Fruit fly (Drosophila melanogaster) whole organism, embryonic: ENCODE measurements around the gene Spn88Eb.
A peak's percentile ranks its signal among the peaks of the same experiment; 100 is the strongest.

Source experiments
- Aef1 ChIP-seq: fragments of 200-800 bp; sonication (Bioruptor generic); IDR thresholded peaks from 3 replicates; pipeline ENCODE4 v1.3.6; 2022; ENCODE audit warnings: missing biosample characterization, missing genetic modification characterization
- Asciz ChIP-seq: fragments of 200-800 bp; sonication (Bioruptor generic); optimal IDR thresholded peaks from 2 replicates; lab custom pipeline; 2017; ENCODE audit warnings: missing biosample characterization, mild to moderate bottlenecking, missing genetic modification characterization, missing genetic modification reagents
- BEAF-32 ChIP-seq: fragments of 200-800 bp; sonication (Bioruptor generic); optimal IDR thresholded peaks from 3 replicates; lab custom pipeline; 2017; ENCODE audit warnings: missing biosample characterization, missing genetic modification characterization, mild to moderate bottlenecking, moderate library complexity, missing genetic modification reagents
- CG11695 ChIP-seq: fragments of 200-800 bp; sonication (Bioruptor generic); IDR thresholded peaks from 3 replicates; pipeline ENCODE4 v1.3.6; 2022; ENCODE audit warnings: missing biosample characterization, missing genetic modification characterization
- CG11696 ChIP-seq: fragments of 200-800 bp; sonication (Bioruptor generic); IDR thresholded peaks from 2 replicates; pipeline ENCODE4 v1.3.6; 2022; ENCODE audit warnings: missing biosample characterization, missing genetic modification characterization
- CG12219 ChIP-seq: fragments of 200-800 bp; sonication (Bioruptor generic); optimal IDR thresholded peaks from 3 replicates; lab custom pipeline; 2018; ENCODE audit warnings: missing biosample characterization, mild to moderate bottlenecking, missing genetic modification characterization
- CG12391 ChIP-seq: fragments of 200-800 bp; sonication (Bioruptor generic); optimal IDR thresholded peaks from 3 replicates; lab custom pipeline; 2018; ENCODE audit warnings: missing biosample characterization, mild to moderate bottlenecking, missing genetic modification characterization, moderate library complexity
- CG12942 ChIP-seq: fragments of 200-800 bp; sonication (Bioruptor generic); optimal IDR thresholded peaks from 3 replicates; lab custom pipeline; 2016; ENCODE audit warnings: missing biosample characterization, missing genetic modification characterization
- CG1529 ChIP-seq: fragments of 200-800 bp; sonication (Bioruptor generic); optimal IDR thresholded peaks from 3 replicates; lab custom pipeline; 2018; ENCODE audit warnings: missing biosample characterization, missing genetic modification characterization
- CG1602 ChIP-seq: fragments of 200-800 bp; sonication (Bioruptor generic); optimal IDR thresholded peaks from 3 replicates; lab custom pipeline; 2016; ENCODE audit warnings: missing biosample characterization, missing genetic modification characterization
- CG16813 ChIP-seq: fragments of 200-800 bp; sonication (Bioruptor generic); IDR thresholded peaks from 3 replicates; pipeline ENCODE4 v1.3.6; 2022; ENCODE audit warnings: missing biosample characterization, missing genetic modification characterization; ENCODE audit not compliant: partially characterized antibody
- CG17385 ChIP-seq: fragments of 200-800 bp; sonication (Bioruptor generic); optimal IDR thresholded peaks from 3 replicates; lab custom pipeline; 2018; ENCODE audit warnings: missing biosample characterization, mild to moderate bottlenecking, missing genetic modification characterization
- CG18011 ChIP-seq: fragments of 200-800 bp; sonication (Bioruptor generic); optimal IDR thresholded peaks from 2 replicates; lab custom pipeline; 2017; ENCODE audit warnings: missing biosample characterization, missing genetic modification characterization, mild to moderate bottlenecking, moderate library complexity, missing genotype
- CG32767 ChIP-seq: fragments of 200-800 bp; sonication (Bioruptor generic); IDR thresholded peaks from 2 replicates; pipeline ENCODE4 v1.3.6; 2022; ENCODE audit warnings: missing biosample characterization, missing genetic modification characterization
- CG32772 ChIP-seq: fragments of 200-800 bp; sonication (Bioruptor generic); IDR thresholded peaks from 2 replicates; pipeline ENCODE4 v1.3.6; 2022; ENCODE audit warnings: missing biosample characterization, missing genetic modification characterization
- CG4404 ChIP-seq: fragments of 200-800 bp; sonication (Bioruptor generic); IDR thresholded peaks from 2 replicates; pipeline ENCODE4 v1.3.6; 2022; ENCODE audit warnings: missing biosample characterization, missing genetic modification characterization
- CG4617 ChIP-seq: fragments of 200-800 bp; sonication (Bioruptor generic); optimal IDR thresholded peaks from 3 replicates; lab custom pipeline; 2016; ENCODE audit warnings: missing biosample characterization, missing genetic modification characterization, borderline replicate concordance
- CG6654 ChIP-seq: fragments of 200-800 bp; sonication (Bioruptor generic); optimal IDR thresholded peaks from 2 replicates; lab custom pipeline; 2017; ENCODE audit warnings: missing biosample characterization, mild to moderate bottlenecking, missing genetic modification characterization
- CG6791 ChIP-seq: fragments of 200-800 bp; sonication (Bioruptor generic); IDR thresholded peaks from 3 replicates; pipeline ENCODE4 v1.3.6; 2022; ENCODE audit warnings: missing biosample characterization, missing genetic modification characterization; ENCODE audit not compliant: partially characterized antibody
- CG7357 ChIP-seq: fragments of 200-800 bp; sonication (Bioruptor generic); IDR thresholded peaks from 3 replicates; pipeline ENCODE4 v1.3.6; 2022; ENCODE audit warnings: missing biosample characterization, missing genetic modification characterization
- CG7928 ChIP-seq: fragments of 200-800 bp; sonication (Bioruptor generic); optimal IDR thresholded peaks from 2 replicates; lab custom pipeline; 2017; ENCODE audit warnings: missing biosample characterization, mild to moderate bottlenecking, missing genetic modification characterization
- CG7987 ChIP-seq: fragments of 200-800 bp; sonication (Bioruptor generic); optimal IDR thresholded peaks from 2 replicates; lab custom pipeline; 2018; ENCODE audit warnings: missing biosample characterization, mild to moderate bottlenecking, missing genetic modification characterization, moderate library complexity
- CG8281 ChIP-seq: fragments of 200-800 bp; sonication (Bioruptor generic); optimal IDR thresholded peaks from 2 replicates; lab custom pipeline; 2018; ENCODE audit warnings: missing biosample characterization, mild to moderate bottlenecking, missing genetic modification characterization, moderate library complexity
- CG9727 ChIP-seq: fragments of 200-800 bp; sonication (Bioruptor generic); optimal IDR thresholded peaks from 3 replicates; lab custom pipeline; 2017; ENCODE audit warnings: missing biosample characterization, mild to moderate bottlenecking, missing genetic modification characterization
- Deaf1 ChIP-seq: fragments of 200-800 bp; optimal IDR thresholded peaks from 3 replicates; lab custom pipeline; 2019; ENCODE audit warnings: missing biosample characterization, mild to moderate bottlenecking, missing genetic modification characterization, moderate library complexity
- Dek ChIP-seq: fragments of 200-800 bp; sonication (Bioruptor generic); optimal IDR thresholded peaks from 3 replicates; lab custom pipeline; 2019; ENCODE audit warnings: missing biosample characterization, mild to moderate bottlenecking, missing genetic modification characterization, moderate library complexity
- Fer2 ChIP-seq: fragments of 200-800 bp; sonication (Bioruptor generic); optimal IDR thresholded peaks from 2 replicates; lab custom pipeline; 2018; ENCODE audit warnings: missing biosample characterization, mild to moderate bottlenecking, missing genetic modification characterization, moderate library complexity
- Fer3 ChIP-seq: fragments of 200-800 bp; sonication (Bioruptor generic); optimal IDR thresholded peaks from 2 replicates; lab custom pipeline; 2018; ENCODE audit warnings: missing biosample characterization, mild to moderate bottlenecking, missing genetic modification characterization, moderate library complexity
- GATAe ChIP-seq: fragments of 200-800 bp; sonication (Bioruptor generic); conservative IDR thresholded peaks from 2 replicates; pipeline ENCODE4 v1.3.6; 2022; ENCODE audit warnings: missing biosample characterization, missing genetic modification characterization
- Lhr ChIP-seq: fragments of 200-800 bp; sonication (Bioruptor generic); optimal IDR thresholded peaks from 3 replicates; lab custom pipeline; 2017; ENCODE audit warnings: mild to moderate bottlenecking, missing biosample characterization, missing genetic modification reagents, missing genetic modification characterization
- Mad ChIP-seq: fragments of 200-800 bp; sonication (Bioruptor generic); optimal IDR thresholded peaks from 2 replicates; lab custom pipeline; 2016; ENCODE audit warnings: missing biosample characterization, missing genetic modification characterization
- Nf-YC ChIP-seq: fragments of 200-800 bp; optimal IDR thresholded peaks from 3 replicates; lab custom pipeline; 2019; ENCODE audit warnings: missing biosample characterization, mild to moderate bottlenecking, missing genetic modification characterization, moderate library complexity
- Sox100B ChIP-seq: fragments of 200-800 bp; sonication (Bioruptor generic); optimal IDR thresholded peaks from 3 replicates; lab custom pipeline; 2018; ENCODE audit warnings: missing biosample characterization, mild to moderate bottlenecking, missing genetic modification characterization
- Spps ChIP-seq: fragments of 200-800 bp; sonication (Bioruptor generic); optimal IDR thresholded peaks from 2 replicates; lab custom pipeline; 2018; ENCODE audit warnings: missing biosample characterization, mild to moderate bottlenecking, missing genetic modification characterization
- ab ChIP-seq: fragments of 200-800 bp; sonication (Bioruptor generic); optimal IDR thresholded peaks from 2 replicates; lab custom pipeline; 2016; ENCODE audit warnings: missing biosample characterization, missing genetic modification characterization
- al ChIP-seq: fragments of 200-800 bp; sonication (Bioruptor generic); IDR thresholded peaks from 2 replicates; pipeline ENCODE4 v1.3.6; 2022; ENCODE audit warnings: missing biosample characterization, missing genetic modification characterization
- ara ChIP-seq: fragments of 200-800 bp; sonication (Bioruptor generic); IDR thresholded peaks from 2 replicates; pipeline ENCODE4 v1.3.6; 2022; ENCODE audit warnings: missing biosample characterization, missing genetic modification characterization
- bbx ChIP-seq: fragments of 200-800 bp; sonication (Bioruptor generic); IDR thresholded peaks from 2 replicates; pipeline ENCODE4 v1.3.6; 2022; ENCODE audit warnings: missing biosample characterization, missing genetic modification characterization; ENCODE audit not compliant: partially characterized antibody
- caup ChIP-seq: fragments of 200-800 bp; sonication (Bioruptor generic); optimal IDR thresholded peaks from 3 replicates; lab custom pipeline; 2017; ENCODE audit warnings: missing biosample characterization, mild to moderate bottlenecking, missing genetic modification characterization, moderate library complexity; ENCODE audit not compliant: severe bottlenecking
- crol ChIP-seq: fragments of 200-800 bp; sonication (Bioruptor generic); IDR thresholded peaks from 2 replicates; pipeline ENCODE4 v1.3.6; 2022; ENCODE audit warnings: missing biosample characterization, missing genetic modification characterization
- cwo ChIP-seq: fragments of 200-800 bp; sonication (Bioruptor generic); optimal IDR thresholded peaks from 3 replicates; lab custom pipeline; 2017; ENCODE audit warnings: missing biosample characterization, missing genetic modification characterization, mild to moderate bottlenecking, moderate library complexity, missing genetic modification reagents
- dimm ChIP-seq: fragments of 200-800 bp; sonication (Bioruptor generic); IDR thresholded peaks from 2 replicates; pipeline ENCODE4 v1.3.6; 2022; ENCODE audit warnings: missing biosample characterization, missing genetic modification characterization
- emc ChIP-seq: fragments of 200-800 bp; sonication (Bioruptor generic); optimal IDR thresholded peaks from 2 replicates; lab custom pipeline; 2016; ENCODE audit warnings: missing biosample characterization, missing genetic modification characterization
- ewg ChIP-seq: fragments of 200-800 bp; sonication (Bioruptor generic); optimal IDR thresholded peaks from 3 replicates; lab custom pipeline; 2017; ENCODE audit warnings: mild to moderate bottlenecking, missing biosample characterization, missing genetic modification reagents, missing genetic modification characterization
- her ChIP-seq: fragments of 200-800 bp; sonication (Bioruptor generic); optimal IDR thresholded peaks from 2 replicates; lab custom pipeline; 2016; ENCODE audit warnings: missing biosample characterization, missing genetic modification characterization
- mam ChIP-seq: fragments of 200-800 bp; sonication (Bioruptor generic); optimal IDR thresholded peaks from 3 replicates; lab custom pipeline; 2016; ENCODE audit warnings: missing biosample characterization, missing genetic modification characterization
- row ChIP-seq: fragments of 200-800 bp; sonication (Bioruptor generic); IDR thresholded peaks from 3 replicates; pipeline ENCODE4 v1.3.6; 2022; ENCODE audit warnings: missing biosample characterization, missing genetic modification characterization
- sim ChIP-seq: fragments of 200-800 bp; sonication (Bioruptor generic); IDR thresholded peaks from 2 replicates; pipeline ENCODE4 v1.3.6; 2022; ENCODE audit warnings: missing biosample characterization, missing genetic modification characterization
- sob ChIP-seq: fragments of 200-800 bp; sonication (Bioruptor generic); IDR thresholded peaks from 2 replicates; pipeline ENCODE4 v1.3.6; 2022; ENCODE audit warnings: missing biosample characterization, missing genetic modification characterization

Spn88Eb gene

DNA sequence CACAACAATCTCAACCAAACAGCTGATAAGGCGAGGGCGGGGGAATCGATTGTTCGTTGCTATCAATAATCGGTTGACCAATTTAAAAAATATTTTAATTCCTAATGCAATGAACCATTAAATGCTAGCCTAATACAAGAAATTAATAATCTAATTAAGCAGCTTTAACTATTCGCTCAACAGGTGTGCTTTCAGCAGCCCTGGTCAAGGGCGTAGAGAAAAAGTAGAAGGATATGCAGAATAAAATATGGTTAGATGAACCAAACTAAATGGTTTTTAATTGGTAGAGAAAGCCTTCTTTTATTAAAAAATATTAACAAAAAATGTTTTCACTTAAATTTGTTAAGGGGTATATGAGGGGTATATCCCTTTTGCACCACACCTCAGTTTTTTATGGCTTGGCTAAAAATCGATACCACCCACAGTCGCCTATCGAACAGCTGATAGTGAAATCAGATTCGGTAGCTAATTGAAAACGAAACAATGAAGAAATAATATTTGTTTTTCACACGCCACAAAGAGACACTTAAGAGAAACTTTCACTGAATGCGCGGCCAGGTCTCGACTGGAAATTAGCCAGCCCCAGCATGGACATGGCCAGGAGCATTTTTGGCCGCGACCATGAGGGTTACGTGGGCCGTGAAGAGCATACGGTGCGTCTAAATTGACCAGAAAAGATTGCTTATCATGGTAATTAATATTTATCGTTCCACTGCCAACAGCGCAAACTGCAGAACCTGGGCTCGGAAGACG is 10.4 kb upstream of the Spn88Eb start, which contains the start of the genes SIDL and CG12241 (continued):
- TF ChIP-seq mam (GFP tag; lab: Kevin White, UChicago), result peak; percentile 92
- peak; percentile 90 for TF ChIP-seq ara
- peak; percentile 62 for TF ChIP-seq Fer2
- TF ChIP-seq Nf-YC (tag; lab: Kevin White, UChicago), result peak; percentile 65
- TF ChIP-seq Aef1 (GFP tag; lab: Robert Waterston, UW), result peak; percentile 96
- peak; percentile 92 for TF ChIP-seq CG11695 (GFP tag; lab: Robert Waterston, UW)
- TF ChIP-seq CG7357 (GFP tag; lab: Robert Waterston, UW), result peak; percentile 89
- TF ChIP-seq BEAF-32 (GFP tag; lab: Kevin White, UChicago), result peak; percentile 59
- TF ChIP-seq caup (GFP tag; lab: Kevin White, UChicago), result peak; percentile 83
- peak; percentile 72 for TF ChIP-seq CG12391 (tag; lab: Kevin White, UChicago)
- no peak for TF ChIP-seq CG17385 (GFP tag; lab: Kevin White, UChicago)
- peak; percentile 31; the same call in 1 of the 2 replicates for TF ChIP-seq crol
- TF ChIP-seq ewg (GFP tag; lab: Kevin White, UChicago), result no peak
- peak; percentile 45 for TF ChIP-seq CG1602 (GFP tag; lab: Kevin White, UChicago)
- TF ChIP-seq CG7987 (GFP tag; lab: Kevin White, UChicago), result no peak
- no peak for TF ChIP-seq Mad (GFP tag; lab: Kevin White, UChicago)
- TF ChIP-seq al, result peak; percentile 94
- no peak for TF ChIP-seq CG6791 (GFP tag; lab: Robert Waterston, UW)
- TF ChIP-seq Spps (tag; lab: Kevin White, UChicago), result peak; percentile 31
- TF ChIP-seq ab, result no peak
- TF ChIP-seq GATAe (GFP tag; lab: Robert Waterston, UW), result peak; percentile 84
- no peak for TF ChIP-seq Sox100B (GFP tag; lab: Kevin White, UChicago)
- TF ChIP-seq CG4404, result peak; percentile 86
- no peak for TF ChIP-seq CG1529 (GFP tag; lab: Kevin White, UChicago)
- TF ChIP-seq CG9727 (GFP tag; lab: Kevin White, UChicago), result peak; percentile 90
- TF ChIP-seq Dek (tag; lab: Kevin White, UChicago), result peak; percentile 79
- peak; percentile 85 for TF ChIP-seq CG7928 (GFP tag; lab: Kevin White, UChicago)
- no peak for TF ChIP-seq Deaf1 (tag; lab: Kevin White, UChicago)
- TF ChIP-seq CG16813 (GFP tag; lab: Robert Waterston, UW), result peak; percentile 16; the same call in 1 of the 3 replicates
- no peak for TF ChIP-seq CG32767 (GFP tag; lab: Robert Waterston, UW)
- peak; percentile 92 for TF ChIP-seq CG32772 (GFP tag; lab: Robert Waterston, UW)
- TF ChIP-seq sob (GFP tag; lab: Robert Waterston, UW), result peak; percentile 93
- TF ChIP-seq CG4617 (GFP tag; lab: Kevin White, UChicago), result peak; percentile 18
- TF ChIP-seq her (GFP tag; lab: Kevin White, UChicago), result peak; percentile 22
- peak; percentile 48 for TF ChIP-seq emc (GFP tag; lab: Kevin White, UChicago)
- TF ChIP-seq sim (GFP tag; lab: Robert Waterston, UW), result peak; percentile 71
- no peak for TF ChIP-seq CG6654 (GFP tag; lab: Kevin White, UChicago)
- peak; percentile 40 for TF ChIP-seq CG12942
- TF ChIP-seq CG8281 (tag; lab: Kevin White, UChicago), result no peak
- peak; percentile 86 for TF ChIP-seq Fer3 (tag; lab: Kevin White, UChicago)
- peak; percentile 78 for TF ChIP-seq cwo (GFP tag; lab: Kevin White, UChicago)
- TF ChIP-seq Asciz (GFP tag; lab: Kevin White, UChicago), result no peak
- TF ChIP-seq CG12219 (GFP tag; lab: Kevin White, UChicago), result no peak
- no peak for TF ChIP-seq Lhr (GFP tag; lab: Kevin White, UChicago)
- peak; percentile 88 for TF ChIP-seq CG11696
- TF ChIP-seq dimm, result no peak
- peak; percentile 50 for TF ChIP-seq CG18011
- no peak for TF ChIP-seq bbx
- TF ChIP-seq row (GFP tag; lab: Robert Waterston, UW), result peak; percentile 76
